Worm (Caenorhabditis elegans) whole organism, L2 larva: Measurements from ENCODE around the gene idpp-12.

Experiments used
- blmp-1 ChIP-seq: sonication (generic microtip); optimal IDR thresholded peaks from 2 replicates; lab custom pipeline; 2017; ENCODE audit warnings: missing genetic modification characterization, mild to moderate bottlenecking, missing compliant biosample characterization, antibody characterized with exemption, moderate library complexity; ENCODE audit not compliant: insufficient read depth
- ceh-82 ChIP-seq: fragments of 150-350 bp; optimal IDR thresholded peaks from 2 replicates; lab custom pipeline; 2014; ENCODE audit warnings: missing biosample characterization, missing genetic modification characterization
- elt-3 ChIP-seq: sonication (generic microtip); optimal IDR thresholded peaks from 2 replicates; lab custom pipeline; 2017; ENCODE audit warnings: missing biosample characterization, missing genetic modification characterization
- lin-39 ChIP-seq: fragments of 150-350 bp; optimal IDR thresholded peaks from 2 replicates; lab custom pipeline; 2014; ENCODE audit warnings: missing biosample characterization, missing genetic modification reagents, missing genetic modification characterization
- nhr-23 ChIP-seq: fragments of 150-350 bp; optimal IDR thresholded peaks from 2 replicates; lab custom pipeline; 2014; ENCODE audit warnings: missing biosample characterization, missing genetic modification reagents, missing genetic modification characterization
- unc-39 ChIP-seq: fragments of 150-350 bp; optimal IDR thresholded peaks from 2 replicates; lab custom pipeline; 2014; ENCODE audit warnings: missing biosample characterization, missing genetic modification characterization

ce11 chrIV:3308885-3309284 is 5.1 kb downstream of the idpp-12 start:
- TF ChIP-seq elt-3 (tag; lab: Kevin White, UChicago) (no peak), ceh-82 (tag; lab: Kevin White, UChicago) (no peak), nhr-23 (tag; lab: Kevin White, UChicago) (no peak), unc-39 (tag; lab: Kevin White, UChicago) (no peak), lin-39 (no peak), blmp-1 (tag; lab: Kevin White, UChicago) (no peak)
